Worm (Caenorhabditis elegans) whole organism, L3 larva: Measurements from ENCODE around the gene clec-36.

Source experiments
- lin-39 ChIP-seq: fragments of 150-350 bp; optimal IDR thresholded peaks from 2 replicates; lab custom pipeline; 2018; ENCODE audit warnings: missing biosample characterization, missing genetic modification reagents, missing genetic modification characterization
- nhr-77 ChIP-seq: fragments of 150-350 bp; optimal IDR thresholded peaks from 2 replicates; lab custom pipeline; 2014; ENCODE audit warnings: missing biosample characterization, missing genetic modification characterization
- pqm-1 ChIP-seq: fragments of 150-350 bp; optimal IDR thresholded peaks from 2 replicates; lab custom pipeline; 2017; ENCODE audit warnings: missing biosample characterization, missing genetic modification characterization, inconsistent platforms
- snpc-4 ChIP-seq: fragments of 150-350 bp; optimal IDR thresholded peaks from 2 replicates; lab custom pipeline; 2014; ENCODE audit warnings: missing biosample characterization, missing genetic modification characterization
- ztf-11 ChIP-seq: fragments of 150-350 bp; optimal IDR thresholded peaks from 2 replicates; lab custom pipeline; 2014; ENCODE audit warnings: missing biosample characterization, missing genetic modification characterization

ce11 chrV:16853956-16854683 lies 5.7 kb upstream of the clec-36 start, which contains the start of the genes clec-35 and clec-27:
- TF ChIP-seq nhr-77 (tag; lab: Kevin White, UChicago) (no peak), lin-39 (tag; lab: Kevin White, UChicago) (no peak), snpc-4 (no peak), pqm-1 (tag; lab: Kevin White, UChicago) (no peak), ztf-11 (tag; lab: Kevin White, UChicago) (no peak)
